Fruit fly (Drosophila melanogaster): Measurements from ENCODE around the gene CG18622.

Gene CG18622

DNA sequence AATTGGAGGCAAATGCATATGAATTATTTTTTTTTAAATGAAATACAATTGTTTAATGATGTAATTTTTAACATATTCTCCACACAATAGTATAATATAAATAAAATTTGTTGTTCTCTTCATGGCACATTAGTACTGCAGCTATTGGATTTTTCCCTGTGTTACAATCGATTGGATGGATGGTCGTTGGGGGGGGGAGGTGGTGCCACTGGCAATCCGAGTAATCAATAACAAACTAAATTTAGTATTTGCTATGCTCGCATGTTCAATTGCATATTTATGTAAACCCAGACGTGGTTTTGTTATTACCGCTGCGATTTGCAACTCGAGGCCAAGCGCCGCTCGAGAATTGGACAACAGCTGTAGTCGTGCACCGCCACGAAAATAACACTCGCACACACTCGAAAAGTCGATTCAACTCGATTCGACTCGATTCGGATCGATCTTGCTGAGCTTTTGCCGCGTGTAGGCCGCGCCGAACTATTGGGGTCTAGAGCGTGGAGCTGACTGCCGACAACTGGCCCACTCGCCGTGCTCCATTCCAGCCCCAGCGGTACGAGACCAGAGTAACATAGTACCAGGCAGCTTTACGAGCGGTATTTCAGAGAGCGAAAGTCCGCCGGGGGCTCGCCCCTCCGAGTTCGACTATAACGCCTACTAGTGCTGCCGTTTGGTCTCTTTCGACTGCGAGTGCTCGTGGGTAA is at the start of gene CG18622:
TSS of gene CG18622 (minus strand) at position 513 of the 704 bp plus-strand sequence.
- TF ChIP-seq CG8478 (optimal IDR thresholded peaks at IDR 0.05), result no peak
- TF ChIP-seq CTCF (optimal IDR thresholded peaks at IDR 0.05), result no peak

DNA sequence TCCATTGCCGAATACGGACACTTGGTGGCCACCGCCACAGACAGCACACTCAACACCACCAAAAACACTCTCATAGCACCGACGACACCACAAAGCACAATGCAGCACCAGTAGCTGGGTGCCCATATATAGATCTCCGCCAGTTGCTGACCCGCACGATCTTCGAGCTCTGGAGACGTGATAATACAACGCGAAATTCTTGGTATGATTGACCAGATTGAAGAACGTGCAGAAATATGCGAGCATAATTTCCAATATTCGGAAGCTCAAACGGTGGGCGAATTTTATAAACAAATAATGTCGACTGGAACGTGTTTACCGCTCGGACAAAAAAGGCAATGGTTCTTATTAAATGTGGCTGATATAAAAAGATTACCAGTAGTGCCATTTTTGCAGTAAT is 48.4 kb upstream of the CG18622 start, which contains the start of gene CG4009:
TSS of gene CG4009 (minus strand) at position 101 of the 400 bp plus-strand sequence.
- TF ChIP-seq CTCF (optimal IDR thresholded peaks at IDR 0.05), result no peak
- TF ChIP-seq CG8478 (optimal IDR thresholded peaks at IDR 0.05), result no peak

DNA sequence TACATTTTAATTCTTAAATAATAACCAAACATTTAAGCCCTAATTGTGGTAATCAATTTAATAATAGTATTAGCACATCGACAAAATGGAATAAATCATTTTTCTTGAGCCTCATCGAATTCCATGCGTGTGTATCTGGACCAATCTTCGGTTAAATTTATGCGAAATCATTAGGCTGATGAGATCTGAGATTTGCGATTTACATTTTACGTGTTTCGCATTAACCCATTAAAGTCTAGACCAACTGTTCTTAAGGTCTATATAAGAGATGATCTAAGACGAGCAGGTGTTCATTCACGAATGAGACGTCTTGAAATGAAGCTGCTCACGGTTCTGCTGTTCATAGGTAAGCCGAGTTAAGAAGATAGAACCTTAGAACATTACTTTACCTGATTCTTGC is 44.0 kb upstream of the CG18622 start, which contains the start of gene CG31268:
TSS of gene CG31268 (plus strand) at position 301 of the 400 bp plus-strand sequence.
- TF ChIP-seq CTCF (optimal IDR thresholded peaks at IDR 0.05), result no peak
- TF ChIP-seq CG8478 (optimal IDR thresholded peaks at IDR 0.05), result no peak

DNA sequence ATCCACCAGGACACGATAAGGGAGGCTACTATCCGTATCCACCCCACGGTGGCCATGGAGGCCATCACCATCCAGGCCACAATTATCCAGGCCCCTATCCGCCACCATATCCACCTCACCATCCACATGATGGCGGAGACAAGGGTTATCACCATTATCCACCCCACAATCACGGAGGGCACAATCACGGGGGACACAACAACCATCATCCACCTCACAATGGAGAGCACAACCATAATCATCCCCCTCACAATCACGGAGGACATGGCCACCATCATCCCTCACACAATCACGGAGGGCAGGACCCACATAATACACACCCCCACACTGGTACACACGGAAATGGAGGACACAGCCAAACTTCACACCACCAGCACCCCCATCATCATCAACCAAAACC is 42.3 kb upstream of the CG18622 start:
- TF ChIP-seq CTCF (optimal IDR thresholded peaks at IDR 0.05) (no peak), CG8478 (optimal IDR thresholded peaks at IDR 0.05) (no peak)

DNA sequence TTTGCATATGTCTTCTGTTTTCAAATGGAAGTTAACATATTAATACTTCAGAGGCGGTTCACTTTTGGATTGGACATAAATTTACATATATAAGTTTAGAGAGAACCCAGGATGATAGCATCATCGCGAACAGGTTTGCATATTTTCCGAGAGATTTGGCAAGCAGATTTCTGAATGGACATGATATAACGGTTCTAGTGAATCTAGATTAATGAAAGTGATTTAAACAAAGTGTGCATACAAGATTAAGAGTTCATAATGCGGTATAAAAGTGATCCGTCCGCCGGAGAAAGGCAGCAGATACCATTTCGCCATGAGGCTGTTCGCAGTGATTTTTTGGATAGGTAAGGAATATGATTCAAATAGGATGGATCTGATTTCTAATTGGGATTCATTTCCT is 40.9 kb upstream of the CG18622 start, which contains the start of gene CG5225:
TSS of gene CG5225 (plus strand) at position 301 of the 400 bp plus-strand sequence.
- TF ChIP-seq CG8478 (optimal IDR thresholded peaks at IDR 0.05), result no peak
- TF ChIP-seq CTCF (optimal IDR thresholded peaks at IDR 0.05), result no peak

DNA sequence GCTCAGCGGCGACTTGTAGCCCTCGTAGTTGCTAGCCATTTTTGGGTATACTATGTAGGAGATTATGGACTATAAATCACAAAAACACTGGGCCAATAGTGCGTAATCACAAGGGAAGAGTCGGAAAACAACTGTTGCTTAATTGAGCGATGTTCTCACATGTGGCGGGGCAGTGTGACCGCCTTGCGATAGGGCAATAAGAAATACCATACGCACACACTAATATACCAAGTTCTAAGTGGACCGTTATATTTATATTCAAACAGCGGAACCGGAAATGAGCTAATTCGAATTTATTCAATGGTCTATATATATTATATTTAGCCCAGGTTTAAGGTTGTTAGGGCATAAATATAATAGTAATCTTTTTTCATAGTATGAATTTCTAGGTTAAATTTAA is 33.4 kb upstream of the CG18622 start, which contains the start of gene Adsl:
TSS of gene Adsl (minus strand) at position 165 of the 400 bp plus-strand sequence.
- TF ChIP-seq CTCF (optimal IDR thresholded peaks at IDR 0.05) (no peak), CG8478 (optimal IDR thresholded peaks at IDR 0.05) (no peak)

DNA sequence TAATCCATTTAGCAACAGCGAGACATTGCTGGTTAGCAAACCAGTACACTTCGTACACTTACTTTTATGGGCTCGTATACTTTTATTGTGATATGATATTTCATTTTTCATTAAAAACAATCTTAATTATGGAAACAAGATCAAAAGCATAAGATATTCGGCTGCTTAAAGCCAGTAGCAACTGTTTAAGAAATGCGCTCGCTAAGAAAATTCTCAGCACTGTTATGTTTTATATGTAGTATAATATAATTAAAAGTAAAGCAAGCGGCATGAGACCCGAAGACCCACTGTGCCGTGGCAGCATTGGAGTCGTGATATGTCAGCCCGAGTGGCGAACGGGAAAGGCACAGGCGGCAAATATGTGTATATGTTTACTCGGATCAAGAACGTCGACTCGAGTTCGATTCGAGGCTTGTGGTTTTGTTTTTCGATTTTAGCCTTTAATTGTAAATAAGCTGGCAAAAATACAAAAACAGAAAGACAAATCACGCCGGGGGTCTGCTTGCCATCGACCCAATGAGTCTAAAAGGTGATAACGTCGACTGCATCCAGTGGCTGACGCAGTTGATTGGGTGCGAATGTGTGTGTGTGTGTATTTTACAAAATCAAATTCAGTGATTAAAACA is 31.5 kb upstream of the CG18622 start:
- TF ChIP-seq CG8478 (optimal IDR thresholded peaks at IDR 0.05) (no peak), CTCF (optimal IDR thresholded peaks at IDR 0.05) (no peak)

DNA sequence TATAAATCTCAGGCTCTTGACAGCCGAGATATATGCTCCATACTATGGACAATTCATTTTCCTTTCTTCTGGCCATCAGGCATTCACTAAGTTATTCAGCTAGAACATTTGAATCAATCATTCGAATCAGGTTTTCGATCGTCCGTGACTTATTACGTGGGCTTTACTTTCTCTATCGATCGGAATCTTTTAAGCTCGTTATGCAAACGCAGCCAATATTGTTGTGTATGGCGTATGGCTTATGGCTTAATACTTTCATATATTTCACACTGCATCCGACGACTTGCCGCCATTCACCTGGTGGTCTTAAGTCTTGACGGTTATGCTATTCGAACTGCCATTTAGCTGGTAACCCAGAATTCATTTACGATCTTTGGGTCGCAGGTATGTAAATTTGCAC is 28.7 kb upstream of the CG18622 start:
- no peak for TF ChIP-seq CG8478 (optimal IDR thresholded peaks at IDR 0.05)
- no peak for TF ChIP-seq CTCF (optimal IDR thresholded peaks at IDR 0.05)

DNA sequence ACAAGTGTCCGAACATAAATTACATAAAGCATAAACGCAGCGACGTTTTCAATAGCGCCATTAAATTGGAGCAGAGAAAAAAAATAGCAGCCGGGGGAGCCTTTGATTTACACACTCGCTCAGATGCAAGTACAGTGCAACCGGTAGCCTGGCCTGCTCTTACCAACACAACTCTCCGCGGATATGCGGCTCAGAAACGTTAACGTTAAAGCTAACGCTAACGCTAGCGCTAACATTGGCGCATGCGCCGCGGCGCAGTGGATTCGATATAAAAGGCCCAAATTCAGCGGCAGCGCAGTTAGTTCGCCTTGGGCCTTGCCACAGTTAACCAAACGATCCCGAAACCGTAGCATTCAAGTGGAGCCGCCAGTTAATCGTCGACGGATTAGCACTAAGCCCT is 26.7 kb upstream of the CG18622 start, which contains the start of gene Pxd:
TSS of gene Pxd (plus strand) at position 301 of the 400 bp plus-strand sequence.
- TF ChIP-seq CTCF (optimal IDR thresholded peaks at IDR 0.05) (no peak), CG8478 (optimal IDR thresholded peaks at IDR 0.05) (no peak)

DNA sequence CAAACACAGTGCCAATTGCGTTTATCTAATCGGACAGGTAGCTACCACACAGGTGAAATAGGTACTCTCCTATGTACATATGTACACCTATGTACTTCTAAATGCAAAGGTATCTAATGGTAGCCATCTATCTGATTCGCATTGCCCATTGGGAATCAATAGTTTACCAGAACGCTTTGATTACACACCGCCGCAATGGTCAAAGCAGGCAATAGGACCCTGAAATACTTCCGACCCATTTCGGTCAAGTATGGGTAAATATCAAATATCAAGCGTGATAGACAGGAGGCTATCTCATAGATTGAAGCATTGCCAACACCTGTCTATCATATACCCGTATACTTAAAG is 21.1 kb upstream of the CG18622 start:
- no peak for TF ChIP-seq CTCF (optimal IDR thresholded peaks at IDR 0.05)
- TF ChIP-seq CG8478 (optimal IDR thresholded peaks at IDR 0.05), result no peak

DNA sequence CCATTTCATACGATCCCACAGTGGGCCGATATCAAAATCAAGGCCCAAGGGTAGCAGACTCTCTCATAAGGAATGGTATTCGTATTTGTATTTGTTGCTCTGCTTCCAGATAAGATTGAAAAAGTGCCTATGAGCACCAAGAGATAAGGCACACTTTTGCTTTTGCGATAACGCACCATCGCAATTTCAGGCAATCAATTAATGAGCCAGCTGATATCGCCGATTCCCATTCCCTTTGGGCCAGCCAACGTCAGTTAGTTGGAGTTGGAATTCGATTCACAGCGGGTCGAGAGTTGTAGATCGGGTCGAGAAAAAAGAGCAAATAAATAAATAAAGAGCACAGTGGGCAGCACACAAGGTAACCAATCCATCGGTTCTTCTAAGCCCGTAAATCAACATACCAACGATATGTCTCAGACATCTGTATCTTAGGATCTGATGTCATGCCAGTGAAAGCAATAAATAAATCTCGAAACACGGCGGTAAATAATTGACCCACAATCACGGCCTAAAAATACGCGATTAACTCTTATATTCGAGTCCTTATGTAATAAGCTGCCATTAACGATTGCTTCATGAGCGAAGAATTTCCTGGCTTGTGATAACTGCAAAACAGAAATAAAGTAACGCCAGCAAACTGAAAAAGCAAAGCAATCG is 20.6 kb upstream of the CG18622 start, which contains the start of gene CG8907:
TSS of gene CG8907 (plus strand) at position 252 of the 657 bp plus-strand sequence.
- TF ChIP-seq CG8478 (optimal IDR thresholded peaks at IDR 0.05), result no peak
- TF ChIP-seq CTCF (optimal IDR thresholded peaks at IDR 0.05), result no peak

DNA sequence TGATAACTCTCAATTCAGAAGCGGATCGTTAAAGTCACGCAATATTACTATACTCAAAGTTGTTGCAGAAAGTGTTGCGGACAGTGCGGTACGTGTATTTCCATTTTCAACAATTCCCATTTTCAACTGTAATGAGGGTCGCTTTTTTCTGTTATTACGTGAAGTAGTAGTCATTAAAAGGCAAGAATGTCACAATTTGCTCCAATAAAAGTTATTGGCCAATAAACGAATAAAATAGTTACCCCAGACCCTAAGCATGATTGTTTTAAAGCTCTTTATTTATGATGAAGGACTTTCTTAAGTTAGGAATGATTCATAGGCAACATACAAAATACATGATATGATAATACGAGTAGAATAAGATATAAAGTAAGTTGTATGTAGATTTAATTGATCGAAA is 19.8 kb upstream of the CG18622 start:
- no peak for TF ChIP-seq CG8478 (optimal IDR thresholded peaks at IDR 0.05)
- TF ChIP-seq CTCF (optimal IDR thresholded peaks at IDR 0.05), result no peak

DNA sequence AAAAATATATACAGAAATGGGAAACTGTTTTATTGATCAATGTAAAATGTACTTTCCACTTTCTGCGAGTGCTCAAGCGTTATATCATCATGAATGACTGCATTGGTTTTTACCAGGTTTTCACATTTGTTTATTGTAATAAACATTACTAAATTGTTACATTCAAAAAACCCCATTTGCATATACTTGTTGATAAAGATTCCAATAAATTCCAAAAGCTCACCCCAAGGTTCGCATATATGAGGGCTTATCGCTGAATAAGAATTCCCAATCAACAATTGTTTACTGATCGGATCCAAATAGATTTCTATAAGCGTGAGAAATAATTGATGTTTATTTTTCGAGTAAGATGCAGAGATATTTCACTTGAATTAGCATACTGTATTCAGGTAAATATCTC is 15.9 kb upstream of the CG18622 start:
- no peak for TF ChIP-seq CTCF (optimal IDR thresholded peaks at IDR 0.05)
- no peak for TF ChIP-seq CG8478 (optimal IDR thresholded peaks at IDR 0.05)

DNA sequence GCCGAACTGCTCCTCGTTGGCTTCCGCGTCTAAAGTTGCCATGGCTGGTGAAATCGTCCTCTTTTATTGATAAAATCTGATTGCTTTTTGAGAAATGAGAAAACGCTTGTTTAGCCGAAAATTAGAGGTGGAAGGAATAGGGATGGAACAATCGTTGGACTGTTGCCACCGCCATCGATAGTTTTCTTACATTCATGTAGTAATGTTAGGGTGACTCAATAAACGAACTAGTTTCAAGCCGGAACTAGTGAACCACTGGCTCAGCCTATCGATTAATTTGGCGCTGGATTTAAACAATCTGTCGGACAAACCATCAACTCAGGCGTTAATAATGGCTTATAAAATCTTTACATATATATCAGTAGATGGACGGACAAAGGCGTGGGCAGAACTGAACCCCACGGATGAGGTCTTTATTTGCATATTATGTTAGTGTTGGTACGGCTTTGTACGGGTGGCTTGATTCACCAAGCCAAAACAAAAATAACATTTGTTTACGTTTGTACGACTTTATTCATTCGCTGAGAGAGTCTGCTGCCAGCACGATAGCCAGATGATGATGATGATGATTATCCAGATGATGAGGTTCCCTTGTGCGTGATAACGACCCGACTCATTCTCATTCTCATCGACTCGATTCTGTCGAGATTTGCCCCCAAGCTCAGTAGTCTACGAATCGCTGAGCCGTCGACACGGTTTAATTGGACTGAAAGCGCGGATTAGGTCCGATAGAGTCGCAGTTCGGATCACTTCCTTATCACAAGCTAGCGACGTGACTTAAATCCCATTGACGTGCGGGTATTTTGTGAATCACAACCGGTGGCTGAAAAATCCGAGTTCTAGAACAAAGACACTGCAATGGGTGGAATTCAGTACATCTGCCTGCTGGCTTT is 14.9 kb upstream of the CG18622 start, which contains the start of the genes Sf3a1 and Irc:
TSS of gene Sf3a1 (minus strand) at position 138 of the 893 bp plus-strand sequence.
TSS of gene Irc (plus strand) at position 658 of the 893 bp plus-strand sequence.
- TF ChIP-seq CTCF (optimal IDR thresholded peaks at IDR 0.05), result peak; percentile 39 to 49
- no peak for TF ChIP-seq CG8478 (optimal IDR thresholded peaks at IDR 0.05)

Data from S2 (cell line).